Worm (Caenorhabditis elegans): ENCODE measurements around the gene hcp-1.

Gene hcp-1

ce11 chrV:6551707-6552390 lies 42.1 kb upstream of the hcp-1 start, which contains the start of gene twk-10 (continued):
- TF ChIP-seq ctbp-1 (GFP tag; IDR thresholded peaks at IDR 0.05) (0 out of 2 replicates have a peak, but pooled peaks have one; percentile 27), nhr-77 (tag; optimal IDR thresholded peaks at IDR 0.05) (peak; percentile 30), lin-1 (GFP tag; IDR thresholded peaks at IDR 0.05) (0 out of 2 replicates have a peak, but pooled peaks have one; percentile 42), unc-130 (GFP tag; optimal IDR thresholded peaks at IDR 0.05) (peak; percentile 21), ceh-20 (GFP tag; IDR thresholded peaks at IDR 0.05) (no peak), ceh-32 (tag; optimal IDR thresholded peaks at IDR 0.05; ENCODE audit: poor library complexity) (no peak), lin-13 (GFP tag; optimal IDR thresholded peaks at IDR 0.05) (no peak), hlh-30 (tag; optimal IDR thresholded peaks at IDR 0.05; ENCODE audit: insufficient read depth) (peak; percentile 15), pha-4 (GFP tag; IDR thresholded peaks at IDR 0.05) (peak; percentile 76; the same call in 1 of the 2 replicates), pha-4 (tag; optimal IDR thresholded peaks at IDR 0.05) (no peak), dmd-9 (GFP tag; IDR thresholded peaks at IDR 0.05) (0 out of 2 replicates have a peak, but pooled peaks have one; percentile 70), F26F4.8 (GFP tag; conservative IDR thresholded peaks at IDR 0.05) (peak; percentile 73; the same call in 1 of the 2 replicates), dve-1 (tag; optimal IDR thresholded peaks at IDR 0.05; ENCODE audit: insufficient read depth) (peak; percentile 63), arid-1 (GFP tag; conservative IDR thresholded peaks at IDR 0.05) (peak; percentile 64; the same call in 1 of the 2 replicates), lsy-2 (tag; optimal IDR thresholded peaks at IDR 0.05) (no peak), snpc-4 (tag; optimal IDR thresholded peaks at IDR 0.05) (no peak), F49E8.2 (tag; optimal IDR thresholded peaks at IDR 0.05; ENCODE audit: borderline replicate concordance) (no peak), daf-16 (GFP tag; optimal IDR thresholded peaks at IDR 0.05) (peak in 1 of 2 experiments; percentile 62), daf-16 (tag; optimal IDR thresholded peaks at IDR 0.05) (peak; percentile 46), Y48G9A.11 (GFP tag; IDR thresholded peaks at IDR 0.05) (peak; percentile 69; the same call in 1 of the 2 replicates), F44E2.7 (GFP tag; IDR thresholded peaks at IDR 0.05) (0 out of 2 replicates have a peak, but pooled peaks have one; percentile 62), madf-5 (GFP tag; IDR thresholded peaks at IDR 0.05) (0 out of 4 replicates have a peak, but pooled peaks of 1 of the 2 experiments have one; percentile 59), tag-97 (GFP tag; IDR thresholded peaks at IDR 0.05) (no peak), ZK337.2 (GFP tag; IDR thresholded peaks at IDR 0.05) (peak; percentile 70; the same call in 1 of the 2 replicates), mep-1 (tag; optimal IDR thresholded peaks at IDR 0.05) (no peak), nhr-76 (tag; optimal IDR thresholded peaks at IDR 0.05) (no peak), T26A8.4 (GFP tag; IDR thresholded peaks at IDR 0.05) (peak; percentile 52; the same call in 1 of the 2 replicates), Y5F2A.4 (GFP tag; optimal IDR thresholded peaks at IDR 0.05) (no peak), ceh-62 (tag; optimal IDR thresholded peaks at IDR 0.05) (no peak), ztf-11 (tag; optimal IDR thresholded peaks at IDR 0.05) (no peak), nhr-41 (GFP tag; IDR thresholded peaks at IDR 0.05) (0 out of 2 replicates have a peak, but pooled peaks have one; percentile 34), ceh-44 (GFP tag; IDR thresholded peaks at IDR 0.05) (peak; percentile 70; the same call in 1 of the 2 replicates), ZK546.5 (tag; optimal IDR thresholded peaks at IDR 0.05) (no peak), dmd-6 (GFP tag; IDR thresholded peaks at IDR 0.05) (peak; percentile 60), nhr-28 (tag; optimal IDR thresholded peaks at IDR 0.05) (peak; percentile 26), R02D3.7 (tag; optimal IDR thresholded peaks at IDR 0.05) (no peak), D1046.2 (GFP tag; IDR thresholded peaks at IDR 0.05) (0 out of 2 replicates have a peak, but pooled peaks have one; percentile 49), hmg-1.1 (GFP tag; IDR thresholded peaks at IDR 0.05) (peak; percentile 41; the same call in 1 of the 2 replicates), egl-27 (tag; optimal IDR thresholded peaks at IDR 0.05) (no peak), duxl-1 (tag; optimal IDR thresholded peaks at IDR 0.05; ENCODE audit: poor library complexity) (peak; percentile 21), F37D6.2 (tag; optimal IDR thresholded peaks at IDR 0.05) (no peak), saeg-2 (GFP tag; IDR thresholded peaks at IDR 0.05) (no peak), lim-7 (GFP tag; IDR thresholded peaks at IDR 0.05) (peak; percentile 86), mxl-2 (GFP tag; conservative IDR thresholded peaks at IDR 0.05) (no peak)

Data from whole organism, L4 larva.